Worm (Caenorhabditis elegans) whole organism, young adult: Measurements from ENCODE around the gene knl-3.

Experiments used
- C17E4.6 ChIP-seq: fragments of 200-800 bp; sonication (Bioruptor generic); IDR thresholded peaks from 2 replicates; pipeline ENCODE4 v1.3.6; 2022; ENCODE audit warnings: missing genetic modification reagents, missing genetic modification characterization, missing compliant biosample characterization
- F49E8.2 ChIP-seq: sonication (generic microtip); optimal IDR thresholded peaks from 3 replicates; lab custom pipeline; 2017; ENCODE audit warnings: missing genetic modification characterization, mild to moderate bottlenecking, missing compliant biosample characterization, antibody characterized with exemption, moderate library complexity; ENCODE audit not compliant: insufficient read depth
- ceh-27 ChIP-seq: fragments of 200-800 bp; sonication (Bioruptor generic); optimal IDR thresholded peaks from 2 replicates; lab custom pipeline; 2018; ENCODE audit warnings: mild to moderate bottlenecking, missing genetic modification characterization, moderate library complexity, missing compliant biosample characterization
- dox-1 ChIP-seq: fragments of 200-800 bp; sonication (Bioruptor generic); IDR thresholded peaks from 2 replicates; pipeline ENCODE4 v1.3.6; 2022; ENCODE audit warnings: missing genetic modification reagents, missing genetic modification characterization, missing compliant biosample characterization
- dpl-1 ChIP-seq: fragments of 150-350 bp; optimal IDR thresholded peaks from 2 replicates; lab custom pipeline; 2014; ENCODE audit warnings: missing biosample characterization, missing genetic modification reagents, missing genetic modification characterization
- egl-18 ChIP-seq: fragments of 200-800 bp; sonication (Bioruptor generic); IDR thresholded peaks from 2 replicates; pipeline ENCODE4 v1.3.6; 2022; ENCODE audit warnings: missing genetic modification reagents, missing genetic modification characterization, missing compliant biosample characterization
- lin-40 ChIP-seq: sonication (generic microtip); optimal IDR thresholded peaks from 2 replicates; lab custom pipeline; 2016; ENCODE audit warnings: missing genetic modification characterization, mild to moderate bottlenecking, missing compliant biosample characterization, missing genotype, missing genetic modification reagents
- lsl-1 ChIP-seq: fragments of 200-800 bp; sonication (Bioruptor generic); optimal IDR thresholded peaks from 2 replicates; lab custom pipeline; 2018; ENCODE audit warnings: mild to moderate bottlenecking, missing genetic modification characterization, moderate library complexity, missing compliant biosample characterization
- rcor-1 ChIP-seq: fragments of 200-800 bp; sonication (Bioruptor generic); IDR thresholded peaks from 2 replicates; pipeline ENCODE4 v1.3.6; 2022; ENCODE audit warnings: missing genetic modification reagents, missing genetic modification characterization, missing compliant biosample characterization
- rpc-1 ChIP-seq, 2 experiments: fragments of 150-350 bp in 1 of 2; sonication (generic microtip) in 1 of 2; optimal IDR thresholded peaks; 2 replicates each; lab custom pipeline; 2014 to 2018; ENCODE audit warnings: missing biosample characterization in 1 of 2, missing genetic modification characterization in 1 of 2, missing genetic modification reagents in 1 of 2, missing genotype in 1 of 2
- sea-2 ChIP-seq: fragments of 200-800 bp; sonication (Bioruptor generic); IDR thresholded peaks from 2 replicates; pipeline ENCODE4 v1.3.6; 2022; ENCODE audit warnings: missing genetic modification characterization, missing compliant biosample characterization
- unc-62 ChIP-seq: fragments of 150-350 bp; optimal IDR thresholded peaks from 2 replicates; lab custom pipeline; 2014; ENCODE audit warnings: missing biosample characterization, missing genetic modification reagents, missing genetic modification characterization
- ztf-22 ChIP-seq: fragments of 200-800 bp; sonication (Bioruptor generic); optimal IDR thresholded peaks from 2 replicates; lab custom pipeline; 2018; ENCODE audit warnings: mild to moderate bottlenecking, missing genetic modification characterization, moderate library complexity, missing compliant biosample characterization

DNA sequence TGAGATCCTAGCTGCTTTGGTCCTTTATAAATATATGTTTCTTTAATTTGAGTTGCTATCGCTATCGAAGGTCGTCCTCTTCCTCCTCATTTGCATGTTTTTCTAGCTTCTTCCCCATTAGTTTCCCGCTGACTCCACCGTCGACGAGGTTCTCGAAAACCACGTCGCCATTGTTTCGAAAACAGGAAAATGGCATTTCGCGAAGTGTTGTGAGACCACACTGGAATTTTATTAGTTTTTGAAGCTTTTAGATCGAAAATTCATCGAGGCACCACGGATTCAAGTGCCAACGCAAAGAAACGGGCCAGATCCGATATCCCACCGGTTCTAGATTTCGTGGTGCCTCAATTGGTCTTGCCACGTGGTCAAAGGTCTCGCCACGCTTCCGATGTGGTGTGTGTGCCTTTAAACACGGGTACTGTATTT, 1.5 kb downstream of the knl-3 start:
- no peak for TF ChIP-seq lin-40 (tag; lab: Kevin White, UChicago)
- no peak for TF ChIP-seq rpc-1 (optimal IDR thresholded peaks at IDR 0.05; lab: Kevin White, UChicago)
- no peak for TF ChIP-seq rpc-1 (tag; optimal IDR thresholded peaks at IDR 0.05; lab: Kevin White, UChicago)
- no peak for TF ChIP-seq ceh-27
- TF ChIP-seq F49E8.2 (tag; lab: Kevin White, UChicago) = peak; percentile 54
- no peak for TF ChIP-seq sea-2 (GFP tag; lab: Robert Waterston, UW)
- TF ChIP-seq lsl-1 (GFP tag; lab: Kevin White, UChicago) = peak; percentile 79
- no peak for TF ChIP-seq egl-18
- peak; percentile 63; the same call in 1 of the 2 replicates for TF ChIP-seq C17E4.6
- no peak for TF ChIP-seq ztf-22 (GFP tag; lab: Kevin White, UChicago)
- peak; percentile 27 for TF ChIP-seq dpl-1 (GFP tag; lab: Kevin White, UChicago)
- no peak for TF ChIP-seq unc-62
- peak; percentile 74 for TF ChIP-seq dox-1 (GFP tag; lab: Robert Waterston, UW)
- no peak for TF ChIP-seq rcor-1 (GFP tag; lab: Robert Waterston, UW)
